Worm (Caenorhabditis elegans) whole organism, late embryonic: ENCODE results near the gene fbxa-65.
"Not testable (repeated sequence)": the region's sequence is repeated elsewhere in the genome, so short reads cannot be mapped to it uniquely, and the experiment has no call there.

ENCODE experiments used
- C08G9.2 ChIP-seq: sonication (generic microtip); optimal IDR thresholded peaks from 2 replicates; lab custom pipeline; 2016; ENCODE audit warnings: mild to moderate bottlenecking, missing genetic modification characterization, moderate library complexity, missing compliant biosample characterization
- K02D7.2 ChIP-seq: sonication (generic microtip); optimal IDR thresholded peaks from 2 replicates; lab custom pipeline; 2017; ENCODE audit warnings: mild to moderate bottlenecking, missing genetic modification characterization, missing compliant biosample characterization
- K09A11.1 ChIP-seq: sonication (generic microtip); optimal IDR thresholded peaks from 2 replicates; lab custom pipeline; 2017; ENCODE audit warnings: antibody characterized with exemption, mild to moderate bottlenecking, missing genetic modification characterization, missing compliant biosample characterization; ENCODE audit not compliant: insufficient read depth
- Y22D7AL.16 ChIP-seq: sonication (generic microtip); optimal IDR thresholded peaks from 2 replicates; lab custom pipeline; 2016; ENCODE audit warnings: missing genetic modification characterization, missing compliant biosample characterization
- ahr-1 ChIP-seq: sonication (generic microtip); optimal IDR thresholded peaks from 2 replicates; lab custom pipeline; 2016; ENCODE audit warnings: missing genetic modification characterization, missing compliant biosample characterization
- ceh-14 ChIP-seq: sonication (generic microtip); optimal IDR thresholded peaks from 2 replicates; lab custom pipeline; 2016; ENCODE audit warnings: missing genotype, missing genetic modification characterization, missing compliant biosample characterization
- ceh-18 ChIP-seq: sonication (generic microtip); optimal IDR thresholded peaks from 2 replicates; lab custom pipeline; 2016; ENCODE audit warnings: missing genetic modification characterization, missing compliant biosample characterization
- ceh-19 ChIP-seq: fragments of 200-800 bp; sonication (Bioruptor generic); optimal IDR thresholded peaks from 2 replicates; lab custom pipeline; 2018; ENCODE audit warnings: mild to moderate bottlenecking, missing genetic modification characterization, missing compliant biosample characterization
- ceh-24 ChIP-seq: sonication (generic microtip); optimal IDR thresholded peaks from 2 replicates; lab custom pipeline; 2016; ENCODE audit warnings: mild to moderate bottlenecking, missing genetic modification characterization, missing compliant biosample characterization
- ceh-31 ChIP-seq: sonication (generic microtip); optimal IDR thresholded peaks from 2 replicates; lab custom pipeline; 2016; ENCODE audit warnings: missing genetic modification characterization, missing compliant biosample characterization
- ceh-34 ChIP-seq: sonication (generic microtip); optimal IDR thresholded peaks from 2 replicates; lab custom pipeline; 2016; ENCODE audit warnings: mild to moderate bottlenecking, missing genetic modification characterization, missing compliant biosample characterization
- elt-4 ChIP-seq: sonication (generic microtip); optimal IDR thresholded peaks from 2 replicates; lab custom pipeline; 2016; ENCODE audit warnings: missing genetic modification characterization, missing compliant biosample characterization
- eyg-1 ChIP-seq: sonication (generic microtip); optimal IDR thresholded peaks from 2 replicates; lab custom pipeline; 2016; ENCODE audit warnings: missing genotype, missing genetic modification characterization, missing compliant biosample characterization
- fkh-6 ChIP-seq: sonication (generic microtip); optimal IDR thresholded peaks from 2 replicates; lab custom pipeline; 2016; ENCODE audit warnings: missing genetic modification characterization, missing compliant biosample characterization
- gmeb-2 ChIP-seq: sonication (generic microtip); optimal IDR thresholded peaks from 2 replicates; lab custom pipeline; 2016; ENCODE audit warnings: missing genetic modification characterization, inconsistent platforms, missing compliant biosample characterization
- hlh-15 ChIP-seq: sonication (generic microtip); optimal IDR thresholded peaks from 2 replicates; lab custom pipeline; 2016; ENCODE audit warnings: missing genetic modification characterization, missing compliant biosample characterization
- hlh-8 ChIP-seq: sonication (generic microtip); optimal IDR thresholded peaks from 2 replicates; lab custom pipeline; 2016; ENCODE audit warnings: missing genotype, missing genetic modification characterization, missing compliant biosample characterization
- mec-3 ChIP-seq: sonication (generic microtip); optimal IDR thresholded peaks from 2 replicates; lab custom pipeline; 2016; ENCODE audit warnings: borderline replicate concordance, missing genetic modification characterization, missing compliant biosample characterization
- nfya-1 ChIP-seq: sonication (generic microtip); optimal IDR thresholded peaks from 2 replicates; lab custom pipeline; 2017; ENCODE audit warnings: missing genetic modification characterization, mild to moderate bottlenecking, missing compliant biosample characterization, antibody characterized with exemption, moderate library complexity
- nhr-11 ChIP-seq: fragments of 150-350 bp; optimal IDR thresholded peaks from 2 replicates; lab custom pipeline; 2014; ENCODE audit warnings: missing biosample characterization, missing genetic modification characterization
- nhr-232 ChIP-seq: sonication (generic microtip); optimal IDR thresholded peaks from 2 replicates; lab custom pipeline; 2016; ENCODE audit warnings: missing genetic modification characterization, missing compliant biosample characterization
- npax-4 ChIP-seq: sonication (generic microtip); optimal IDR thresholded peaks from 2 replicates; lab custom pipeline; 2016; ENCODE audit warnings: missing genetic modification characterization, missing compliant biosample characterization
- pax-1 ChIP-seq: fragments of 150-350 bp; optimal IDR thresholded peaks from 2 replicates; lab custom pipeline; 2014; ENCODE audit warnings: missing biosample characterization, missing genetic modification characterization
- rnt-1 ChIP-seq: sonication (generic microtip); optimal IDR thresholded peaks from 2 replicates; lab custom pipeline; 2016; ENCODE audit warnings: missing genetic modification characterization, missing compliant biosample characterization
- sox-2 ChIP-seq: fragments of 200-800 bp; sonication (Bioruptor generic); IDR thresholded peaks from 2 replicates; pipeline ENCODE4 v1.3.6; 2022; ENCODE audit warnings: missing genetic modification reagents, missing genetic modification characterization, missing compliant biosample characterization
- sox-4 ChIP-seq: sonication (generic microtip); optimal IDR thresholded peaks from 2 replicates; lab custom pipeline; 2017; ENCODE audit warnings: mild to moderate bottlenecking, missing genetic modification characterization, inconsistent platforms, missing compliant biosample characterization
- syd-9 ChIP-seq: sonication (generic microtip); optimal IDR thresholded peaks from 2 replicates; lab custom pipeline; 2016; ENCODE audit warnings: mild to moderate bottlenecking, missing genetic modification characterization, moderate library complexity, missing compliant biosample characterization
- tbx-2 ChIP-seq: sonication (generic microtip); optimal IDR thresholded peaks from 2 replicates; lab custom pipeline; 2016; ENCODE audit warnings: missing genetic modification characterization, missing compliant biosample characterization
- ttx-3 ChIP-seq: sonication (generic microtip); optimal IDR thresholded peaks from 2 replicates; lab custom pipeline; 2016; ENCODE audit warnings: missing genetic modification reagents, missing genetic modification characterization, missing compliant biosample characterization
- unc-55 ChIP-seq: sonication (generic microtip); optimal IDR thresholded peaks from 2 replicates; lab custom pipeline; 2017; ENCODE audit warnings: missing biosample characterization, missing genetic modification reagents, missing genetic modification characterization
- zip-5 ChIP-seq: sonication (generic microtip); optimal IDR thresholded peaks from 2 replicates; lab custom pipeline; 2016; ENCODE audit warnings: missing genetic modification characterization, missing compliant biosample characterization

Gene fbxa-65

ce11 chrV:3388299-3388698, 42.0 kb upstream of the fbxa-65 start:
- no peak for TF ChIP-seq K02D7.2
- TF ChIP-seq sox-4 (tag; lab: Kevin White, UChicago), result no peak
- TF ChIP-seq ttx-3 (tag; lab: Kevin White, UChicago), result no peak
- TF ChIP-seq tbx-2 (tag; lab: Kevin White, UChicago), result no peak
- no peak for TF ChIP-seq ceh-18 (tag; lab: Kevin White, UChicago)
- no peak for TF ChIP-seq ceh-19 (GFP tag; lab: Kevin White, UChicago)
- TF ChIP-seq ceh-31, result no peak
- TF ChIP-seq pax-1 (tag; lab: Kevin White, UChicago), result no peak
- no peak for TF ChIP-seq unc-55 (GFP tag; lab: Kevin White, UChicago)

- TF ChIP-seq nhr-11 (no peak), K02D7.2 (no peak), hlh-8 (tag; lab: Kevin White, UChicago) (no peak), ceh-34 (tag; lab: Kevin White, UChicago) (no peak)
These were observed 30.7 kb upstream of the fbxa-65 start, which contains the start of gene srbc-2 for ce11 chrV:3376973-3377372. srbc-2 (minus strand) TSS chrV:3377073.

- TF ChIP-seq nhr-232 (tag; lab: Kevin White, UChicago) (no peak), eyg-1 (tag; lab: Kevin White, UChicago) (no peak), nfya-1 (tag; lab: Kevin White, UChicago) (no peak), ceh-24 (tag; lab: Kevin White, UChicago) (no peak)
- TF ChIP-seq, all 69 proteins: peak for 0
These were observed 26.4 kb upstream of the fbxa-65 start, which contains the start of gene srx-121 for ce11 chrV:3372673-3373072. srx-121 (minus strand) TSS chrV:3372773.

ce11 chrV:3367773-3368172, 21.5 kb upstream of the fbxa-65 start, which contains the start of gene C04E12.2:
C04E12.2 (plus strand) TSS chrV:3368073.
- not testable (repeated sequence) for TF ChIP-seq ceh-14; hlh-15 (tag; lab: Kevin White, UChicago); elt-4 (tag; lab: Kevin White, UChicago)
- TF ChIP-seq, all 69 proteins: peak for 0; not testable (repeated sequence) for 69

- TF ChIP-seq rnt-1 (no peak), npax-4 (tag; lab: Kevin White, UChicago) (no peak), ceh-24 (tag; lab: Kevin White, UChicago) (no peak), C08G9.2 (tag; lab: Kevin White, UChicago) (no peak), zip-5 (no peak), tbx-2 (tag; lab: Kevin White, UChicago) (no peak), Y22D7AL.16 (no peak), sox-2 (GFP tag; lab: Robert Waterston, UW) (no peak), eyg-1 (tag; lab: Kevin White, UChicago) (no peak), syd-9 (tag; lab: Kevin White, UChicago) (no peak), fkh-6 (tag; lab: Kevin White, UChicago) (no peak), K02D7.2 (no peak)
These were observed 16.2 kb upstream of the fbxa-65 start, which contains the start of gene C04E12.4 for ce11 chrV:3362475-3362874. C04E12.4 (plus strand) TSS chrV:3362775.

- TF ChIP-seq hlh-8 (tag; lab: Kevin White, UChicago) (no peak), npax-4 (tag; lab: Kevin White, UChicago) (no peak), gmeb-2 (tag; lab: Kevin White, UChicago) (no peak), tbx-2 (tag; lab: Kevin White, UChicago) (no peak), ceh-18 (tag; lab: Kevin White, UChicago) (no peak), K09A11.1 (tag; lab: Kevin White, UChicago) (no peak), eyg-1 (tag; lab: Kevin White, UChicago) (no peak), K02D7.2 (no peak), ahr-1 (no peak), mec-3 (no peak), ceh-34 (tag; lab: Kevin White, UChicago) (no peak), nhr-232 (tag; lab: Kevin White, UChicago) (no peak), sox-2 (GFP tag; lab: Robert Waterston, UW) (no peak), ceh-19 (GFP tag; lab: Kevin White, UChicago) (no peak)
These were observed 15.3 kb upstream of the fbxa-65 start for ce11 chrV:3361633-3362032.
